Worm (Caenorhabditis elegans) whole organism, midembryonic: ENCODE results near the gene Y32G9A.5.

ENCODE experiments used
- cog-1 ChIP-seq: sonication (generic microtip); optimal IDR thresholded peaks from 2 replicates; lab custom pipeline; 2016; ENCODE audit warnings: missing genetic modification characterization, missing compliant biosample characterization
- flt-1 ChIP-seq: fragments of 200-800 bp; sonication (Bioruptor generic); IDR thresholded peaks from 2 replicates; pipeline ENCODE4 v1.3.6; 2022; ENCODE audit warnings: missing genetic modification characterization, missing compliant biosample characterization
- klf-2 ChIP-seq: fragments of 200-800 bp; sonication (Bioruptor generic); conservative IDR thresholded peaks from 2 replicates; pipeline ENCODE4 v1.3.6; 2022; ENCODE audit warnings: missing genetic modification reagents, missing genetic modification characterization, missing compliant biosample characterization
- med-1 ChIP-seq: sonication (generic microtip); optimal IDR thresholded peaks from 2 replicates; lab custom pipeline; 2017; ENCODE audit warnings: missing genetic modification characterization, mild to moderate bottlenecking, missing compliant biosample characterization, antibody characterized with exemption, missing genetic modification reagents; ENCODE audit not compliant: insufficient read depth
- ztf-23 ChIP-seq: fragments of 200-800 bp; sonication (Bioruptor generic); IDR thresholded peaks from 2 replicates; pipeline ENCODE4 v1.3.6; 2022; ENCODE audit warnings: missing genetic modification reagents, missing genetic modification characterization, missing compliant biosample characterization
- ztf-29 ChIP-seq: fragments of 200-800 bp; sonication (Bioruptor generic); IDR thresholded peaks from 2 replicates; pipeline ENCODE4 v1.3.6; 2022; ENCODE audit warnings: missing genetic modification reagents, missing genetic modification characterization, missing compliant biosample characterization

DNA sequence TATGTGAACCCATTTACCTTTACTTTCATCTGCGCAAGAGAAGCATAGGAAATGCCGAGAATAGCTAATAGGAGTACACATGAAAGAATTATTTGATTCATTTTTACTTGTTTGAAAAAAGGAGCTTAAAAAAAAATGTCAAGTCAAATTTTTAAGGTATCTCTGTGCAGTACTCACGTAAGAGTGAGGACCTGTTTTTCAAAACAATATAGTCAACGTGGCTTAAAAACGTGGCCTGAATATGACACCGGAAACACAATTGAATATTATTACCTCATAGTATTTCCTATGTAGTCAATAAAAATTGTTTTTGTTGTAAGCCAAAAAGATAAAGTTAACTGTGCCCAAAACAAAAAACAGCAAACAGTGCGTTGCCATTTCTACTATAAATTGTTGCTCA is 12.7 kb downstream of the Y32G9A.5 start, which contains the start of gene Y32G9A.12:
- no peak for TF ChIP-seq ztf-23 (GFP tag; lab: Robert Waterston, UW)
- TF ChIP-seq med-1 (GFP tag; lab: Kevin White, UChicago), result no peak
- TF ChIP-seq flt-1 (GFP tag; lab: Robert Waterston, UW), result no peak
- no peak for TF ChIP-seq ztf-29 (GFP tag; lab: Robert Waterston, UW)
- TF ChIP-seq cog-1 (tag; lab: Kevin White, UChicago), result no peak
- TF ChIP-seq klf-2 (GFP tag; lab: Robert Waterston, UW), result no peak
